Fruit fly (Drosophila melanogaster): ENCODE measurements around the gene Crtc.

dm6 chr3L:17619209-17619705 is 49.8 kb downstream of the Crtc start, which contains the start of gene Eip74EF:
- TF ChIP-seq bab1 (GFP tag; optimal IDR thresholded peaks at IDR 0.05) (peak; percentile 75), kay (GFP tag; ENCODE audit: borderline replicate concordance) (no peak), CG12768 (GFP tag; optimal IDR thresholded peaks at IDR 0.05) (peak; percentile 80), Hr96 (GFP tag; optimal IDR thresholded peaks at IDR 0.05) (peak; percentile 58), CG14711 (tag; optimal IDR thresholded peaks at IDR 0.05) (peak; percentile 46), toe (GFP tag; optimal IDR thresholded peaks at IDR 0.05) (peak; percentile 42), tj (GFP tag; optimal IDR thresholded peaks at IDR 0.05) (peak; percentile 81), CG33017 (tag; optimal IDR thresholded peaks at IDR 0.05) (peak; percentile 78)

Data from whole organism, adult.